Fruit fly (Drosophila melanogaster): Measurements from ENCODE around the gene elav.

dm6 chrX:522357-523043 is 526 bp downstream of the elav start:
- TF ChIP-seq CG7101 (tag; optimal IDR thresholded peaks at IDR 0.05) (peak; percentile 92), kay (GFP tag; ENCODE audit: borderline replicate concordance) (peak; percentile 88), cnc (optimal IDR thresholded peaks at IDR 0.05) (no peak), Mnt (GFP tag; optimal IDR thresholded peaks at IDR 0.05) (peak; percentile 90), bab1 (GFP tag; optimal IDR thresholded peaks at IDR 0.05) (peak; percentile 81), cic (GFP tag; optimal IDR thresholded peaks at IDR 0.05) (peak; percentile 76), CG11617 (GFP tag; optimal IDR thresholded peaks at IDR 0.05) (peak; percentile 74), CG1620 (GFP tag; optimal IDR thresholded peaks at IDR 0.05) (peak; percentile 93), CG5204 (GFP tag; optimal IDR thresholded peaks at IDR 0.05) (peak; percentile 90)

All from whole organism, adult.